Fruit fly (Drosophila melanogaster): Measurements from ENCODE around the gene CG34148.

DNA sequence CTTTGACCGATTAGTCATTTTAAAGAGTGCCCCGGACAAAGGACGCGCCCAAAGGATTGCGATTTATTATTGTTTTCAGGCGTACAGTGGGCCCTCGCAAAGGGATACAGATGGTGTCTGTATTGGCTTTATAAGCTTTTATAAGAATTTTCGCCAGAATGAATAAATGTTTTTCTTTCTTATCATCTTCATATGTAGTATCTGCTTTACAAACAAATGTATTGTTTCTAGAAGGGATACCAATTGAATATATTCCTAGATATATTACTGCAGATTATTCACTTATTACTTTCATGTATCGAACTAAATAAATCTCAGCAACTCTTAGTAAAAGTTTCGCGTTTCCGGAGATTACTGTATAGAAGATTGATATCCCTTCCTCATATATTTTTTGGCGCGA is 21.0 kb downstream of the CG34148 start:
- TF ChIP-seq CG11762 (GFP tag; optimal IDR thresholded peaks at IDR 0.05; ENCODE audit: insufficient read depth) (no peak), achi (GFP tag; optimal IDR thresholded peaks at IDR 0.05) (no peak), Smox (GFP tag; optimal IDR thresholded peaks at IDR 0.05) (no peak), CG34406 (GFP tag; optimal IDR thresholded peaks at IDR 0.05) (no peak), Met (GFP tag; optimal IDR thresholded peaks at IDR 0.05) (peak; percentile 40), CG11294 (GFP tag; IDR thresholded peaks at IDR 0.05) (no peak), Lpt (GFP tag; optimal IDR thresholded peaks at IDR 0.05) (no peak), Hr4 (GFP tag; optimal IDR thresholded peaks at IDR 0.05) (no peak), Hr38 (GFP tag; optimal IDR thresholded peaks at IDR 0.05) (no peak), topi (GFP tag; optimal IDR thresholded peaks at IDR 0.05) (no peak), Sox102F (GFP tag; optimal IDR thresholded peaks at IDR 0.05) (no peak)
